Fruit fly (Drosophila melanogaster): ENCODE measurements around the gene CG12099.

Gene CG12099

DNA sequence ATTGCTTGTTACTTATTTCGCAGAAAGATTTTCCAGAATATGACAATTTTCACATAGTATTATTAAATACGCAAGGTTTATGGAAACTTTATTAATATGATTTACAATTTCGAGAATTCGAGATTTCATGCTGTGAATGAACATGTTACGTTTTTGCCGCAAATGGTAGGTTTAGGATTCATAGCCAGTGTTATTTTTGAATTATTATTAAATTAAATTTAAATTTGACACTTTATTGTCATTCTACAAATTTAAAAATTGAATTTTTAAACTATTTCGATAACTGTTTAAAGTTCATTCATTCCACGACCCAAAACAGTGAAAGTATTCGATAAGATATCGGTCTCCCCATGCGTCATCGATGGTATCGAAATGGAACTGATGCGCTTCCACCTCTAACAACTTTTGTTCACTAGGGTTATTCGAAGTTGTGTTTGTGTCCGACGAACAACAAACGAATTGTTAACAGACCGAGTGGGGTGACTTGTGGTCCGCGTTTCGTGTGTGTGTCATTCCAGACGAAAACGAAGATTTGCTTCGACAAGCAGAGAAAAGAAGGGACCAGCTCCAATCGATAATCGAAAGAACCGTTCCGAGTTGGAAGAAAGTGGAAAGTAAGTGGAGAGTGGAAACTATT is 12.5 kb downstream of the CG12099 start, which contains the start of the genes CG32313 and Pcyt1 (continued):
- TF ChIP-seq CG10431 (GFP tag; optimal IDR thresholded peaks at IDR 0.05) (no peak), Hr39 (optimal IDR thresholded peaks at IDR 0.05) (no peak), salm (tag; optimal IDR thresholded peaks at IDR 0.05) (no peak), dmrt11E (tag; optimal IDR thresholded peaks at IDR 0.05) (no peak), CG12219 (GFP tag; optimal IDR thresholded peaks at IDR 0.05) (peak; percentile 34), CG8290 (GFP tag; optimal IDR thresholded peaks at IDR 0.05) (peak; percentile 44), CG8290 (tag; optimal IDR thresholded peaks at IDR 0.05) (peak in 1 of 2 experiments; percentile 72), trem (tag; optimal IDR thresholded peaks at IDR 0.05) (peak; percentile 65), H2.0 (GFP tag; IDR thresholded peaks at IDR 0.05) (no peak), br (optimal IDR thresholded peaks at IDR 0.05) (no peak), ems (GFP tag; optimal IDR thresholded peaks at IDR 0.05) (peak; percentile 18), CG10209 (GFP tag; optimal IDR thresholded peaks at IDR 0.05) (no peak), MTF-1 (GFP tag; optimal IDR thresholded peaks at IDR 0.05; ENCODE audit: borderline replicate concordance) (no peak), ase (GFP tag; IDR thresholded peaks at IDR 0.05) (no peak), pnt (GFP tag; optimal IDR thresholded peaks at IDR 0.05) (no peak), CG12659 (GFP tag; optimal IDR thresholded peaks at IDR 0.05) (peak; percentile 62), CG12744 (GFP tag; optimal IDR thresholded peaks at IDR 0.05) (no peak), ken (GFP tag; IDR thresholded peaks at IDR 0.05) (no peak), gce (GFP tag; IDR thresholded peaks at IDR 0.05) (no peak), Rx (GFP tag; IDR thresholded peaks at IDR 0.05) (no peak), Doc2 (GFP tag; IDR thresholded peaks at IDR 0.05) (no peak), pho (GFP tag; optimal IDR thresholded peaks at IDR 0.05) (no peak), Ssrp (tag; optimal IDR thresholded peaks at IDR 0.05) (no peak), mld (GFP tag; IDR thresholded peaks at IDR 0.05; ENCODE audit: partially characterized antibody) (peak; percentile 80; the same call in 1 of the 3 replicates), HLHmδ (GFP tag; optimal IDR thresholded peaks at IDR 0.05) (no peak), pum (GFP tag; optimal IDR thresholded peaks at IDR 0.05) (no peak), gcm2 (GFP tag; optimal IDR thresholded peaks at IDR 0.05) (no peak), CG32772 (GFP tag; IDR thresholded peaks at IDR 0.05) (no peak), Gug (GFP tag; IDR thresholded peaks at IDR 0.05) (no peak), Mes4 (GFP tag; optimal IDR thresholded peaks at IDR 0.05) (no peak), Aef1 (GFP tag; IDR thresholded peaks at IDR 0.05) (no peak), CG11456 (GFP tag; IDR thresholded peaks at IDR 0.05) (no peak), Elba2 (GFP tag; optimal IDR thresholded peaks at IDR 0.05) (no peak), dimm (GFP tag; IDR thresholded peaks at IDR 0.05) (no peak), tx (GFP tag; optimal IDR thresholded peaks at IDR 0.05) (no peak), dm (GFP tag; optimal IDR thresholded peaks at IDR 0.05) (no peak), CG7786 (GFP tag; optimal IDR thresholded peaks at IDR 0.05) (no peak), chm (GFP tag; IDR thresholded peaks at IDR 0.05) (peak; percentile 71; the same call in 1 of the 2 replicates), ranshi (GFP tag; IDR thresholded peaks at IDR 0.05) (no peak), CG1603 (tag; optimal IDR thresholded peaks at IDR 0.05) (peak; percentile 77), Gsc (GFP tag; IDR thresholded peaks at IDR 0.05) (no peak), Chrac-16 (GFP tag; optimal IDR thresholded peaks at IDR 0.05) (no peak), CG2678 (tag; optimal IDR thresholded peaks at IDR 0.05) (peak; percentile 23), Oaz (GFP tag; IDR thresholded peaks at IDR 0.05) (no peak), CG3163 (GFP tag; optimal IDR thresholded peaks at IDR 0.05) (peak; percentile 9), CrebB (tag; optimal IDR thresholded peaks at IDR 0.05) (no peak), wdn (GFP tag; IDR thresholded peaks at IDR 0.05) (0 out of 2 replicates have a peak, but pooled peaks have one; percentile 27), ab (GFP tag; optimal IDR thresholded peaks at IDR 0.05) (no peak), abd-A (tag; optimal IDR thresholded peaks at IDR 0.05) (no peak), YL-1 (GFP tag; optimal IDR thresholded peaks at IDR 0.05) (peak; percentile 38), CG31365 (tag; optimal IDR thresholded peaks at IDR 0.05) (no peak), luna (GFP tag; optimal IDR thresholded peaks at IDR 0.05) (no peak), GATAe (GFP tag; conservative IDR thresholded peaks at IDR 0.05) (no peak)
